Fruit fly (Drosophila melanogaster): Measurements from ENCODE around the gene CG5880.

Gene CG5880

dm6 chr3R:27135692-27136641, 19.4 kb downstream of the CG5880 start:
- no peak for TF ChIP-seq cnc (optimal IDR thresholded peaks at IDR 0.05)
- TF ChIP-seq CG5204 (GFP tag; optimal IDR thresholded peaks at IDR 0.05), result no peak
- no peak for TF ChIP-seq bab1 (GFP tag; optimal IDR thresholded peaks at IDR 0.05)
- no peak for TF ChIP-seq Mnt (GFP tag; optimal IDR thresholded peaks at IDR 0.05)
- peak; percentile 14 for TF ChIP-seq Hr96 (GFP tag; optimal IDR thresholded peaks at IDR 0.05)
- TF ChIP-seq cic (GFP tag; optimal IDR thresholded peaks at IDR 0.05), result peak; percentile 37
- no peak for TF ChIP-seq toe (GFP tag; optimal IDR thresholded peaks at IDR 0.05)
- peak; percentile 60 for TF ChIP-seq ovo (GFP tag; optimal IDR thresholded peaks at IDR 0.05)
- TF ChIP-seq CG14711 (tag; optimal IDR thresholded peaks at IDR 0.05), result peak; percentile 41
- TF ChIP-seq Clk (GFP tag; optimal IDR thresholded peaks at IDR 0.05), result peak; percentile 19
- peak; percentile 31 for TF ChIP-seq Crg-1 (GFP tag; optimal IDR thresholded peaks at IDR 0.05)
- TF ChIP-seq tj (GFP tag; optimal IDR thresholded peaks at IDR 0.05), result peak; percentile 1
- peak; percentile 60 for TF ChIP-seq CG7045 (GFP tag; optimal IDR thresholded peaks at IDR 0.05)
- TF ChIP-seq CG1620 (GFP tag; optimal IDR thresholded peaks at IDR 0.05), result peak; percentile 25
- TF ChIP-seq pad (GFP tag; optimal IDR thresholded peaks at IDR 0.05), result peak; percentile 41
- TF ChIP-seq CG33017 (tag; optimal IDR thresholded peaks at IDR 0.05), result peak; percentile 14
- peak; percentile 67 for TF ChIP-seq CG7101 (tag; optimal IDR thresholded peaks at IDR 0.05)
- peak; percentile 65 for TF ChIP-seq CG11617 (GFP tag; optimal IDR thresholded peaks at IDR 0.05)
- peak; percentile 24 for TF ChIP-seq CG12768 (GFP tag; optimal IDR thresholded peaks at IDR 0.05)
- TF ChIP-seq kay (GFP tag; ENCODE audit: borderline replicate concordance), result peak; percentile 90

DNA sequence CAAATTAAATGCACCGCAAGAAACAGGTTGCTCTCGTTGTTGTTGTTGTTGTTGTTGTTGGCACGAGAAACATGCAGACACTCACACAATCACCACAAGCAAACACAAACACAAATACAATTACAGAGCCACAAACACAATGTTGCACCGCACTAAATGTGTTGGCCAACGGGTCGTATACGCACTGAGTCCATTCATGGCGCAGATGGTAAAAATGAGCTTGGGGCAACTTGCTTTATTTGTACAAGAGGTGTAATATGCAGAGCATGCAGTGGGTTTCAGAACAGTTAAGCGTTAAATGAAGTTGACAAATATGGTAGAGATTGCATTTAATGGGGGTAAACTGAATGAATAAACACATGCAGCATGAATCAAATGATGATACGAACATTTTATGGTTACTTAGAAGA, 21.4 kb downstream of the CG5880 start:
- TF ChIP-seq tj (GFP tag; optimal IDR thresholded peaks at IDR 0.05) (no peak), cnc (optimal IDR thresholded peaks at IDR 0.05) (no peak), toe (GFP tag; optimal IDR thresholded peaks at IDR 0.05) (no peak), CG14711 (tag; optimal IDR thresholded peaks at IDR 0.05) (no peak), CG1620 (GFP tag; optimal IDR thresholded peaks at IDR 0.05) (no peak), CG7045 (GFP tag; optimal IDR thresholded peaks at IDR 0.05) (no peak), cic (GFP tag; optimal IDR thresholded peaks at IDR 0.05) (no peak), pad (GFP tag; optimal IDR thresholded peaks at IDR 0.05) (no peak), Mnt (GFP tag; optimal IDR thresholded peaks at IDR 0.05) (no peak), CG12768 (GFP tag; optimal IDR thresholded peaks at IDR 0.05) (no peak), ovo (GFP tag; optimal IDR thresholded peaks at IDR 0.05) (no peak), kay (GFP tag; ENCODE audit: borderline replicate concordance) (no peak), CG5204 (GFP tag; optimal IDR thresholded peaks at IDR 0.05) (no peak)

DNA sequence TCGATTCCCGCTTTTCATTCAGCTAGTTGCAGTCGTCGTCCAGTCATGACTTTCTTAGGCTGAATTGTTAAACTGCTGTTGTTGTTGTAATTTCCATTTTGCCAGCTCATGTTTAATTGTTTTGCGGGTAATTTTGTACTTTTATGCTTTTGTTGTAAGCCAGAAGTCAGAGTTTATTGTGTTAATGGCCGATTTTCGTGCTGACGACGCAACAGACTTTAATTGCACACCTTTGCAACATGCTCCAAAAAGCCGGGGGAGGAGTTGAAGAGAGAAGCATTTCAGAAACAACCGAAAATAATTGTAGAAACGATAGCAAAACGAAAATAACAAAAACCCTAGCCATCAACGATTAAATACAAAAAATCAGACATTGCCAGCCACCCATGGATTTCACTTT, 22.2 kb downstream of the CG5880 start:
- TF ChIP-seq tj (GFP tag; optimal IDR thresholded peaks at IDR 0.05) (peak; percentile 95), ovo (GFP tag; optimal IDR thresholded peaks at IDR 0.05) (no peak)

DNA sequence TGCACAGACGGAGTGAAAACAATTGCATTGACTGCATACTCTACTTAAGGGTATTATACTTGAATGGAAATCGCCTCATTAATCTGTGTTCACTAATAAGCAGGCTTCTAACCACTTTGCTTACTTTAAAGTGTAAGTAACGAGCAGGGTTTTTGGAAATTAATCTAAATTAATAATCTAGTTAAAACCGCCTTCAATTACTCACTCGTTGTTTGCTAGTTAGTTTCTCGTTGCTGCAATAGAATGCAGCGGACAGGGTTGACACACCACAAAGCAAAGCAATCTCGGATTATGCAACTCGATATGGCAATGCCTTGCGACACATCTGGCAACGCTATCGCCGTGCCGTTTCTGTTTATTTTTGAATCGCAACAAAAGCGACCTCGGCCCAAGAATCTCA, 23.4 kb downstream of the CG5880 start:
- TF ChIP-seq CG14711 (tag; optimal IDR thresholded peaks at IDR 0.05), result peak; percentile 56
- peak; percentile 38 for TF ChIP-seq kay (GFP tag; ENCODE audit: borderline replicate concordance)
- TF ChIP-seq Crg-1 (GFP tag; optimal IDR thresholded peaks at IDR 0.05), result no peak
- TF ChIP-seq CG12768 (GFP tag; optimal IDR thresholded peaks at IDR 0.05), result no peak

DNA sequence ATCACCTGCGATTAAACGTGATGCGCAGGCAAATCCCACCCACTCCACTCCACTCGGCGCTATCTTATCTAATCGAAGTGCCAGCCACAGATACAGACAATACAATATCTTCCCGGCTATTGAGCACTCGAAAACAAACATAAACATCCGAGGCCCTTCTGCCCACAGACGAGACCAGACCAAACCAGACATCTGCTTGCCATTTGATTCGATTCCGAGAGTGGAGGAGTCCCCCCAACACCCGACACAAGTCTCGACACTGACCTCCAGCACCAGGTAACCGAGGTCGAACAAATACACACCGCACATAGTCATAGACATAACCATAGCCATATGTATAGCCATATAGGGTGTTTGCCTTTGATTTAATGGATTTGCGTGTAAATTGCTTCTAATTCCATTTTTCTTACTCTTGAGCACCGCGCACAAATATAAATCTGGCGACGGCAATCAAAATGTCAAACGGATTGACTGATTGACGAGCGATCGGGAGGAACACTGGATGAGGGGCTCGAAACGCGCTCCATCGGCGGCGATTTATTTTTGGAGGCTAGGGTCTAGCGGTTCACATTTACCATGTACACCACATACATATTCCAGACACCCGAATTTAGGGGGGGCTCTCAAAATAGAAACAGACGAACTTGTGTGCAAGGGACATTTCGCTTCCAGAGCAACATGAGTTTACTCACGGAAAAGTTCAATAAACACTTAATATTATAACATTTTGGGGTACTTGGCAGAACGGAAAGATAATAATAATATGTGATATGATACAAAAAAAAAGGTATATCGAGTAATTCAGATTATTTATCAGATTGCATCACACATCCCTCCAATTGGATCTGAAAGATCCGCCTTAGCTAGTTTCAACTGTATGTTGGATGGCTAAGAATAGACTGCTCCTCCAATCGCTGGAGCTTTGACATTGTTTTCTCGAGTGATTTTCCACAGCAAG, 32.5 kb downstream of the CG5880 start:
- no peak for TF ChIP-seq kay (GFP tag; ENCODE audit: borderline replicate concordance)
- TF ChIP-seq CG12768 (GFP tag; optimal IDR thresholded peaks at IDR 0.05), result no peak
- peak; percentile 40 for TF ChIP-seq CG7045 (GFP tag; optimal IDR thresholded peaks at IDR 0.05)
- no peak for TF ChIP-seq CG1620 (GFP tag; optimal IDR thresholded peaks at IDR 0.05)
- TF ChIP-seq bab1 (GFP tag; optimal IDR thresholded peaks at IDR 0.05), result no peak
- no peak for TF ChIP-seq Hr96 (GFP tag; optimal IDR thresholded peaks at IDR 0.05)
- peak; percentile 51 for TF ChIP-seq cic (GFP tag; optimal IDR thresholded peaks at IDR 0.05)
- TF ChIP-seq ovo (GFP tag; optimal IDR thresholded peaks at IDR 0.05), result no peak
- TF ChIP-seq Crg-1 (GFP tag; optimal IDR thresholded peaks at IDR 0.05), result no peak
- no peak for TF ChIP-seq CG5204 (GFP tag; optimal IDR thresholded peaks at IDR 0.05)
- TF ChIP-seq CG7101 (tag; optimal IDR thresholded peaks at IDR 0.05), result peak; percentile 12

All from whole organism, adult.